Worm (Caenorhabditis elegans): Measurements from ENCODE around the gene gmps-1.

DNA sequence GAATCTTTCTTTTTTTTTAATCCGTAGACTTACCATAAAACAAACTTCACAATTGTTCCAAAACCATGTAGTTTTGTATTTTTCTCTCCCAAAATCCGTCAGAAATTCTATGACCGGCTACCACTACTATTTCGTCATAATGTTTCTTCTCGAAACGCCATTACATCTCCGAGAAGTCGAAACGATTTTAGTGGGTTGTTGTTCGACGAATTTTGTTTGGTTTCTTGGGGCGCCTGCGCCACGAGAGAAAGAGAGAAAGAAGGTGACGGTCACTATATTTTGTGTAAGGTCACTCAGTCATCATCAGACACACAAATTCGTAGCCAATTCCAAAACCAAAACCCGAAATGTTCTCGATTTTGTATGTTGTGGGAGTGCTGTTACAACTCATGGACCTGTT is 18.6 kb upstream of the gmps-1 start:
- TF ChIP-seq aly-1 (tag; optimal IDR thresholded peaks at IDR 0.05) (no peak), ama-1 (optimal IDR thresholded peaks at IDR 0.05) (no peak), ets-7 (tag; optimal IDR thresholded peaks at IDR 0.05) (no peak)

Measured in whole organism, early embryonic.